Fruit fly (Drosophila melanogaster): ENCODE data around the gene CG33722.

- no peak for TF ChIP-seq psq (optimal IDR thresholded peaks at IDR 0.05)
- TF ChIP-seq h (optimal IDR thresholded peaks at IDR 0.05) = no peak
- no peak for TF ChIP-seq insv (optimal IDR thresholded peaks at IDR 0.05)
These were observed 3.6 kb upstream of the CG33722 start, which contains the start of gene Ada2b for dm6 chr3R:8240302-8240682.
